Worm (Caenorhabditis elegans): ENCODE measurements around the gene T13F3.6.

DNA sequence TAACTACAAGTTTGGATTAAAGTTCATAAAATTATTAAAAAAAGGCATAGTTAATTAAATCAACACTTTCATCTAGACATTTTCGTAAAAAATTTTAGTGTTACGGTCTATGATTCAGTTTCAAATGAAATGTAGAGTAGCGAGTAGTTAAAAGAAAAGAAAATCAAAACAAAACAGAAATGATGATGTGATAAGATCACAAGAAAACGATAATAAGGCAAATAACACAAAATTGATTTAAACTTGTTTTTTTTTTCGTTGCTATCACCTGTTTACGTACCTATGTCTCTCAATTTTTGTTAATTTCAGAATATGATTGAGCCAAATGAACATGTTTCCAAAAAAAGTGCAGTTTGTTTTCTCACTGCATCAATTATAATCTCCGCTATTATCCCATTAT, 41.1 kb downstream of the T13F3.6 start, which contains the start of the genes F21H7.2 and F21H7.12:
- TF ChIP-seq aha-1 (tag; optimal IDR thresholded peaks at IDR 0.05) (no peak), alr-1 (tag; optimal IDR thresholded peaks at IDR 0.05; ENCODE audit: borderline replicate concordance) (no peak), sup-37 (GFP tag; optimal IDR thresholded peaks at IDR 0.05) (no peak), unc-130 (tag; optimal IDR thresholded peaks at IDR 0.05) (no peak), nhr-11 (tag; optimal IDR thresholded peaks at IDR 0.05) (no peak), nhr-12 (tag; optimal IDR thresholded peaks at IDR 0.05) (no peak), lin-39 (tag; optimal IDR thresholded peaks at IDR 0.05) (no peak), jun-1 (tag; optimal IDR thresholded peaks at IDR 0.05) (no peak), nhr-28 (tag; optimal IDR thresholded peaks at IDR 0.05) (no peak), egl-27 (tag; optimal IDR thresholded peaks at IDR 0.05) (no peak)

Measured in whole organism, L1 larva.